Fruit fly (Drosophila melanogaster) whole organism, embryonic: ENCODE results near the gene CG10341.

Source experiments
- Aef1 ChIP-seq: fragments of 200-800 bp; sonication (Bioruptor generic); IDR thresholded peaks from 3 replicates; pipeline ENCODE4 v1.3.6; 2022; ENCODE audit warnings: missing biosample characterization, missing genetic modification characterization
- CG10209 ChIP-seq: fragments of 200-800 bp; sonication (Bioruptor generic); optimal IDR thresholded peaks from 3 replicates; lab custom pipeline; 2017; ENCODE audit warnings: missing biosample characterization, mild to moderate bottlenecking, missing genetic modification characterization, missing genetic modification reagents
- CG10274 ChIP-seq: fragments of 200-800 bp; sonication (Bioruptor generic); optimal IDR thresholded peaks from 3 replicates; lab custom pipeline; 2017; ENCODE audit warnings: missing biosample characterization, mild to moderate bottlenecking, missing genetic modification characterization
- CG10321 ChIP-seq: fragments of 200-800 bp; sonication (Bioruptor generic); IDR thresholded peaks from 2 replicates; pipeline ENCODE4 v1.3.6; 2022; ENCODE audit warnings: missing biosample characterization, missing genetic modification characterization
- CG13123 ChIP-seq: fragments of 200-800 bp; sonication (Bioruptor generic); optimal IDR thresholded peaks from 2 replicates; lab custom pipeline; 2016; ENCODE audit warnings: missing biosample characterization, missing genetic modification characterization
- CG14014 ChIP-seq: fragments of 200-800 bp; sonication (Bioruptor generic); IDR thresholded peaks from 2 replicates; pipeline ENCODE4 v1.3.6; 2022; ENCODE audit warnings: missing biosample characterization, missing genetic modification characterization
- CG14710 ChIP-seq: fragments of 200-800 bp; sonication (Bioruptor generic); optimal IDR thresholded peaks from 3 replicates; lab custom pipeline; 2019; ENCODE audit warnings: missing biosample characterization, mild to moderate bottlenecking, missing genetic modification characterization, moderate library complexity
- CG15514 ChIP-seq: fragments of 200-800 bp; sonication (Bioruptor generic); optimal IDR thresholded peaks from 3 replicates; lab custom pipeline; 2017; ENCODE audit warnings: missing biosample characterization, missing genetic modification characterization, mild to moderate bottlenecking, moderate library complexity, missing genetic modification reagents
- CG15696 ChIP-seq: fragments of 200-800 bp; sonication (Bioruptor generic); optimal IDR thresholded peaks from 2 replicates; lab custom pipeline; 2019; ENCODE audit warnings: missing biosample characterization, mild to moderate bottlenecking, missing genetic modification characterization, moderate library complexity
- CG1602 ChIP-seq: fragments of 200-800 bp; sonication (Bioruptor generic); optimal IDR thresholded peaks from 3 replicates; lab custom pipeline; 2016; ENCODE audit warnings: missing biosample characterization, missing genetic modification characterization
- CG18764 ChIP-seq: fragments of 200-800 bp; sonication (Bioruptor generic); optimal IDR thresholded peaks from 3 replicates; lab custom pipeline; 2016; ENCODE audit warnings: missing biosample characterization, missing genetic modification characterization
- CG30020 ChIP-seq: fragments of 200-800 bp; optimal IDR thresholded peaks from 2 replicates; lab custom pipeline; 2019; ENCODE audit warnings: missing biosample characterization, mild to moderate bottlenecking, missing genetic modification characterization, moderate library complexity
- CG3838 ChIP-seq: fragments of 200-800 bp; sonication (Bioruptor generic); optimal IDR thresholded peaks from 3 replicates; lab custom pipeline; 2016; ENCODE audit warnings: missing biosample characterization, missing genetic modification characterization
- CG4820 ChIP-seq: fragments of 200-800 bp; sonication (Bioruptor generic); optimal IDR thresholded peaks from 3 replicates; lab custom pipeline; 2016; ENCODE audit warnings: missing biosample characterization, missing genetic modification characterization
- CG6813 ChIP-seq: fragments of 200-800 bp; sonication (Bioruptor generic); optimal IDR thresholded peaks from 2 replicates; lab custom pipeline; 2017; ENCODE audit warnings: missing biosample characterization, missing genetic modification characterization, mild to moderate bottlenecking, moderate library complexity, missing genetic modification reagents
- CG7357 ChIP-seq: fragments of 200-800 bp; sonication (Bioruptor generic); IDR thresholded peaks from 3 replicates; pipeline ENCODE4 v1.3.6; 2022; ENCODE audit warnings: missing biosample characterization, missing genetic modification characterization
- CG8388 ChIP-seq: fragments of 200-800 bp; sonication (Bioruptor generic); optimal IDR thresholded peaks from 2 replicates; lab custom pipeline; 2019; ENCODE audit warnings: missing biosample characterization, mild to moderate bottlenecking, missing genetic modification characterization, moderate library complexity
- CG9437 ChIP-seq: fragments of 200-800 bp; sonication (Bioruptor generic); optimal IDR thresholded peaks from 2 replicates; lab custom pipeline; 2018; ENCODE audit warnings: missing biosample characterization, mild to moderate bottlenecking, missing genetic modification characterization
- D19B ChIP-seq: fragments of 200-800 bp; sonication (Bioruptor generic); optimal IDR thresholded peaks from 2 replicates; lab custom pipeline; 2017; ENCODE audit warnings: missing biosample characterization, mild to moderate bottlenecking, missing genetic modification characterization
- Dip2 ChIP-seq: fragments of 200-800 bp; sonication (Bioruptor generic); IDR thresholded peaks from 2 replicates; pipeline ENCODE4 v1.3.6; 2022; ENCODE audit warnings: missing biosample characterization, missing genetic modification characterization
- Doc2 ChIP-seq: fragments of 200-800 bp; sonication (Bioruptor generic); IDR thresholded peaks from 2 replicates; pipeline ENCODE4 v1.3.6; 2022; ENCODE audit warnings: missing biosample characterization, missing genetic modification characterization
- Elba2 ChIP-seq: fragments of 200-800 bp; sonication (Bioruptor generic); optimal IDR thresholded peaks from 3 replicates; lab custom pipeline; 2016; ENCODE audit warnings: missing biosample characterization, missing genetic modification characterization
- MESR4 ChIP-seq: fragments of 200-800 bp; sonication (Bioruptor generic); optimal IDR thresholded peaks from 2 replicates; lab custom pipeline; 2018; ENCODE audit warnings: missing biosample characterization, mild to moderate bottlenecking, missing genetic modification characterization, moderate library complexity
- Med ChIP-seq: fragments of 200-800 bp; sonication (Bioruptor generic); peaks from one replicate; lab custom pipeline; 2016; ENCODE audit warnings: missing biosample characterization, missing genetic modification characterization, mild to moderate bottlenecking, inconsistent platforms, moderate library complexity
- Meics ChIP-seq: fragments of 200-800 bp; sonication (Bioruptor generic); optimal IDR thresholded peaks from 2 replicates; lab custom pipeline; 2017; ENCODE audit warnings: missing biosample characterization, mild to moderate bottlenecking, missing genetic modification characterization
- NC2β ChIP-seq: fragments of 200-800 bp; sonication (Bioruptor generic); optimal IDR thresholded peaks from 2 replicates; lab custom pipeline; 2016; ENCODE audit warnings: missing biosample characterization, missing genetic modification characterization
- Side ChIP-seq: fragments of 200-800 bp; sonication (Bioruptor generic); optimal IDR thresholded peaks from 2 replicates; lab custom pipeline; 2016; ENCODE audit warnings: missing biosample characterization, missing genetic modification characterization
- Sin3A ChIP-seq: fragments of >200 bp; optimal IDR thresholded peaks from 2 replicates; lab custom pipeline; 2018
- Tbp ChIP-seq: fragments of >200 bp; optimal IDR thresholded peaks from 2 replicates; lab custom pipeline; 2018; ENCODE audit warnings: missing biosample characterization, missing genetic modification characterization
- Usf ChIP-seq: fragments of 200-800 bp; sonication (Bioruptor generic); optimal IDR thresholded peaks from 2 replicates; lab custom pipeline; 2017; ENCODE audit warnings: missing genotype, missing biosample characterization, missing genetic modification characterization
- YL-1 ChIP-seq: fragments of 200-800 bp; sonication (Bioruptor generic); optimal IDR thresholded peaks from 3 replicates; lab custom pipeline; 2017; ENCODE audit warnings: missing biosample characterization, mild to moderate bottlenecking, missing genetic modification characterization
- ara ChIP-seq: fragments of 200-800 bp; sonication (Bioruptor generic); IDR thresholded peaks from 2 replicates; pipeline ENCODE4 v1.3.6; 2022; ENCODE audit warnings: missing biosample characterization, missing genetic modification characterization
- bab2 ChIP-seq: fragments of 200-800 bp; sonication (Bioruptor generic); optimal IDR thresholded peaks from 2 replicates; lab custom pipeline; 2016; ENCODE audit warnings: missing biosample characterization, missing genetic modification characterization
- chn ChIP-seq: fragments of 200-800 bp; sonication (Bioruptor generic); optimal IDR thresholded peaks from 2 replicates; lab custom pipeline; 2016; ENCODE audit warnings: missing biosample characterization, missing genetic modification characterization
- dan ChIP-seq: fragments of 200-800 bp; sonication (Bioruptor generic); IDR thresholded peaks from 2 replicates; pipeline ENCODE4 v1.3.6; 2022; ENCODE audit warnings: missing biosample characterization, missing genetic modification characterization
- eyg ChIP-seq: fragments of 200-800 bp; sonication (Bioruptor generic); optimal IDR thresholded peaks from 3 replicates; lab custom pipeline; 2016; ENCODE audit warnings: missing biosample characterization, missing genetic modification characterization
- gce ChIP-seq: fragments of 200-800 bp; sonication (Bioruptor generic); IDR thresholded peaks from 3 replicates; pipeline ENCODE4 v1.3.6; 2022; ENCODE audit warnings: missing biosample characterization, missing genetic modification characterization
- grn ChIP-seq: fragments of 200-800 bp; sonication (Bioruptor generic); optimal IDR thresholded peaks from 3 replicates; lab custom pipeline; 2017; ENCODE audit warnings: missing biosample characterization, missing genetic modification characterization
- hbn ChIP-seq: fragments of 200-800 bp; sonication (Bioruptor generic); IDR thresholded peaks from 2 replicates; pipeline ENCODE4 v1.3.6; 2022; ENCODE audit warnings: missing biosample characterization, missing genetic modification characterization; ENCODE audit not compliant: partially characterized antibody
- nmo ChIP-seq: fragments of 200-800 bp; sonication (Bioruptor generic); optimal IDR thresholded peaks from 2 replicates; lab custom pipeline; 2018; ENCODE audit warnings: missing biosample characterization, mild to moderate bottlenecking, missing genetic modification characterization, moderate library complexity
- pho ChIP-seq: fragments of 200-800 bp; sonication (Bioruptor generic); optimal IDR thresholded peaks from 2 replicates; lab custom pipeline; 2016; ENCODE audit warnings: missing biosample characterization, missing genetic modification characterization
- psq ChIP-seq: fragments of 200-800 bp; sonication (Bioruptor generic); optimal IDR thresholded peaks from 2 replicates; lab custom pipeline; 2017; ENCODE audit warnings: missing biosample characterization, missing genetic modification characterization
- ranshi ChIP-seq: fragments of 200-800 bp; sonication (Bioruptor generic); IDR thresholded peaks from 2 replicates; pipeline ENCODE4 v1.3.6; 2022; ENCODE audit warnings: missing biosample characterization, missing genetic modification characterization
- row ChIP-seq: fragments of 200-800 bp; sonication (Bioruptor generic); IDR thresholded peaks from 3 replicates; pipeline ENCODE4 v1.3.6; 2022; ENCODE audit warnings: missing biosample characterization, missing genetic modification characterization
- sisA ChIP-seq: fragments of 200-800 bp; sonication (Bioruptor generic); IDR thresholded peaks from 2 replicates; pipeline ENCODE4 v1.3.6; 2022; ENCODE audit warnings: missing biosample characterization, missing genetic modification characterization
- ssp ChIP-seq: fragments of 200-800 bp; sonication (Bioruptor generic); IDR thresholded peaks from 2 replicates; pipeline ENCODE4 v1.3.6; 2022; ENCODE audit warnings: missing biosample characterization, missing genetic modification characterization
- trem ChIP-seq: fragments of 200-800 bp; optimal IDR thresholded peaks from 3 replicates; lab custom pipeline; 2019; ENCODE audit warnings: missing biosample characterization, mild to moderate bottlenecking, missing genetic modification characterization, moderate library complexity
- unpg ChIP-seq: fragments of 200-800 bp; sonication (Bioruptor generic); optimal IDR thresholded peaks from 3 replicates; lab custom pipeline; 2018; ENCODE audit warnings: missing biosample characterization, mild to moderate bottlenecking, missing genetic modification characterization, moderate library complexity
- usp ChIP-seq: fragments of >200 bp; optimal IDR thresholded peaks from 2 replicates; lab custom pipeline; 2017; ENCODE audit warnings: missing biosample characterization, missing genetic modification characterization
- z ChIP-seq: fragments of 200-800 bp; sonication (Bioruptor generic); IDR thresholded peaks from 3 replicates; pipeline ENCODE4 v1.3.6; 2022; ENCODE audit warnings: missing biosample characterization, missing genetic modification characterization

Gene CG10341

dm6 chr2L:18693877-18694723 lies 4.4 kb upstream of the CG10341 start (continued):
- TF ChIP-seq trem = peak; percentile 14
- TF ChIP-seq Med (GFP tag; lab: Kevin White, UChicago) = peak; percentile 95
- peak; percentile 60 for TF ChIP-seq Side
- peak; percentile 63 for TF ChIP-seq CG10209 (GFP tag; lab: Kevin White, UChicago)
- no peak for TF ChIP-seq Dip2
- peak; percentile 39 for TF ChIP-seq CG1602
- peak; percentile 38 for TF ChIP-seq CG15514 (GFP tag; lab: Kevin White, UChicago)
- peak; percentile 76 for TF ChIP-seq CG14014
- peak; percentile 39 for TF ChIP-seq CG4820 (GFP tag; lab: Kevin White, UChicago)
- peak; percentile 59 for TF ChIP-seq unpg (GFP tag; lab: Kevin White, UChicago)
- TF ChIP-seq row (GFP tag; lab: Robert Waterston, UW) = peak; percentile 63
- TF ChIP-seq grn (GFP tag; lab: Kevin White, UChicago) = peak; percentile 23
- TF ChIP-seq CG15696 (tag; lab: Kevin White, UChicago) = no peak
- TF ChIP-seq psq (GFP tag; lab: Kevin White, UChicago) = peak; percentile 67
- TF ChIP-seq Sin3A (lab: Kevin White, UChicago) = no peak
- TF ChIP-seq CG10274 (GFP tag; lab: Kevin White, UChicago) = peak; percentile 42
- peak; percentile 51 for TF ChIP-seq bab2 (GFP tag; lab: Kevin White, UChicago)
- peak; percentile 44 for TF ChIP-seq CG6813
- TF ChIP-seq hbn (GFP tag; lab: Robert Waterston, UW) = no peak
- no peak for TF ChIP-seq CG30020
- TF ChIP-seq YL-1 (GFP tag; lab: Kevin White, UChicago) = peak; percentile 12
- TF ChIP-seq nmo = peak; percentile 9
- peak; percentile 72 for TF ChIP-seq Elba2 (GFP tag; lab: Kevin White, UChicago)
- TF ChIP-seq ssp = no peak
- TF ChIP-seq Doc2 (GFP tag; lab: Robert Waterston, UW) = no peak
- peak; percentile 83 for TF ChIP-seq D19B
- TF ChIP-seq sisA (GFP tag; lab: Robert Waterston, UW) = peak; percentile 54; the same call in 1 of the 2 replicates
- TF ChIP-seq CG3838 (GFP tag; lab: Kevin White, UChicago) = peak; percentile 16
- TF ChIP-seq CG14710 (tag; lab: Kevin White, UChicago) = peak; percentile 49
- TF ChIP-seq CG18764 (GFP tag; lab: Kevin White, UChicago) = peak; percentile 63
- TF ChIP-seq Meics (GFP tag; lab: Kevin White, UChicago) = peak; percentile 63
- peak; percentile 76; the same call in 2 of the 3 replicates for TF ChIP-seq gce (GFP tag; lab: Robert Waterston, UW)
- TF ChIP-seq CG10321 = peak; percentile 45; the same call in 1 of the 2 replicates
- peak; percentile 40; the same call in 1 of the 3 replicates for TF ChIP-seq CG7357 (GFP tag; lab: Robert Waterston, UW)
- TF ChIP-seq ara (GFP tag; lab: Robert Waterston, UW) = peak; percentile 64
- TF ChIP-seq ranshi (GFP tag; lab: Robert Waterston, UW) = peak; percentile 73
- TF ChIP-seq chn (GFP tag; lab: Kevin White, UChicago) = peak; percentile 49
- no peak for TF ChIP-seq z (GFP tag; lab: Robert Waterston, UW)
- no peak for TF ChIP-seq dan (GFP tag; lab: Robert Waterston, UW)
- TF ChIP-seq eyg (GFP tag; lab: Kevin White, UChicago) = no peak
- TF ChIP-seq MESR4 = peak; percentile 6
- peak; percentile 49 for TF ChIP-seq NC2β (GFP tag; lab: Kevin White, UChicago)
- TF ChIP-seq Tbp (GFP tag; lab: Kevin White, UChicago) = no peak
- peak; percentile 15 for TF ChIP-seq pho (GFP tag; lab: Kevin White, UChicago)
- TF ChIP-seq usp (GFP tag; lab: Kevin White, UChicago) = no peak
- peak; percentile 58 for TF ChIP-seq CG9437 (GFP tag; lab: Kevin White, UChicago)
- TF ChIP-seq CG13123 (GFP tag; lab: Kevin White, UChicago) = peak; percentile 48
- peak; percentile 78 for TF ChIP-seq Aef1 (GFP tag; lab: Robert Waterston, UW)
- no peak for TF ChIP-seq Usf (GFP tag; lab: Kevin White, UChicago)
- TF ChIP-seq CG8388 (GFP tag; lab: Kevin White, UChicago) = no peak
